Fruit fly (Drosophila melanogaster) whole organism, embryonic: ENCODE data around the gene ebd1.

Experiments
- Aef1 ChIP-seq: fragments of 200-800 bp; sonication (Bioruptor generic); IDR thresholded peaks from 3 replicates; pipeline ENCODE4 v1.3.6; 2022; ENCODE audit warnings: missing biosample characterization, missing genetic modification characterization
- Antp ChIP-seq: fragments of 200-800 bp; sonication (Bioruptor generic); optimal IDR thresholded peaks from 3 replicates; lab custom pipeline; 2016; ENCODE audit warnings: missing biosample characterization, missing genetic modification characterization
- CG10267 ChIP-seq: fragments of 200-800 bp; sonication (Bioruptor generic); optimal IDR thresholded peaks from 2 replicates; lab custom pipeline; 2018; ENCODE audit warnings: missing biosample characterization, mild to moderate bottlenecking, missing genetic modification characterization, moderate library complexity
- CG10979 ChIP-seq: fragments of 200-800 bp; sonication (Bioruptor generic); optimal IDR thresholded peaks from 2 replicates; lab custom pipeline; 2018; ENCODE audit warnings: missing biosample characterization, mild to moderate bottlenecking, missing genetic modification characterization, moderate library complexity
- CG11093 ChIP-seq: fragments of 200-800 bp; sonication (Bioruptor generic); IDR thresholded peaks from 3 replicates; pipeline ENCODE4 v1.3.6; 2022; ENCODE audit warnings: missing biosample characterization, missing genetic modification characterization
- CG11504 ChIP-seq: fragments of 200-800 bp; sonication (Bioruptor generic); optimal IDR thresholded peaks from 3 replicates; lab custom pipeline; 2019; ENCODE audit warnings: missing biosample characterization, mild to moderate bottlenecking, missing genetic modification characterization, moderate library complexity
- CG12391 ChIP-seq: fragments of 200-800 bp; sonication (Bioruptor generic); optimal IDR thresholded peaks from 3 replicates; lab custom pipeline; 2018; ENCODE audit warnings: missing biosample characterization, mild to moderate bottlenecking, missing genetic modification characterization, moderate library complexity
- CG14710 ChIP-seq: fragments of 200-800 bp; sonication (Bioruptor generic); optimal IDR thresholded peaks from 3 replicates; lab custom pipeline; 2019; ENCODE audit warnings: missing biosample characterization, mild to moderate bottlenecking, missing genetic modification characterization, moderate library complexity
- CG15073 ChIP-seq: fragments of 200-800 bp; sonication (Bioruptor generic); optimal IDR thresholded peaks from 2 replicates; lab custom pipeline; 2016; ENCODE audit warnings: missing biosample characterization, missing genetic modification characterization
- CG1603 ChIP-seq: fragments of 200-800 bp; sonication (Bioruptor generic); optimal IDR thresholded peaks from 2 replicates; lab custom pipeline; 2019; ENCODE audit warnings: missing biosample characterization, mild to moderate bottlenecking, missing genetic modification characterization, moderate library complexity
- CG17829 ChIP-seq: fragments of 200-800 bp; optimal IDR thresholded peaks from 2 replicates; lab custom pipeline; 2019; ENCODE audit warnings: missing biosample characterization, mild to moderate bottlenecking, missing genetic modification characterization, moderate library complexity
- CG18262 ChIP-seq: fragments of 200-800 bp; optimal IDR thresholded peaks from 3 replicates; lab custom pipeline; 2019; ENCODE audit warnings: missing biosample characterization, mild to moderate bottlenecking, missing genetic modification characterization, moderate library complexity
- CG2712 ChIP-seq: fragments of 200-800 bp; optimal IDR thresholded peaks from 3 replicates; lab custom pipeline; 2019; ENCODE audit warnings: missing biosample characterization, mild to moderate bottlenecking, missing genetic modification characterization, moderate library complexity
- CG2875 ChIP-seq: fragments of 200-800 bp; sonication (Bioruptor generic); optimal IDR thresholded peaks from 2 replicates; lab custom pipeline; 2017; ENCODE audit warnings: missing biosample characterization, mild to moderate bottlenecking, missing genetic modification characterization, missing genetic modification reagents
- CG3407 ChIP-seq: fragments of 200-800 bp; sonication (Bioruptor generic); optimal IDR thresholded peaks from 2 replicates; lab custom pipeline; 2018; ENCODE audit warnings: missing biosample characterization, mild to moderate bottlenecking, missing genetic modification characterization
- CG4424 ChIP-seq: fragments of 200-800 bp; sonication (Bioruptor generic); optimal IDR thresholded peaks from 3 replicates; lab custom pipeline; 2016; ENCODE audit warnings: missing biosample characterization, missing genetic modification characterization
- CG7745 ChIP-seq: fragments of 200-800 bp; sonication (Bioruptor generic); optimal IDR thresholded peaks from 2 replicates; lab custom pipeline; 2018; ENCODE audit warnings: missing biosample characterization, mild to moderate bottlenecking, missing genetic modification characterization, moderate library complexity
- CG7839 ChIP-seq: fragments of 200-800 bp; sonication (Bioruptor generic); optimal IDR thresholded peaks from 3 replicates; lab custom pipeline; 2018; ENCODE audit warnings: missing biosample characterization, mild to moderate bottlenecking, missing genetic modification characterization, moderate library complexity
- CG9727 ChIP-seq: fragments of 200-800 bp; sonication (Bioruptor generic); optimal IDR thresholded peaks from 3 replicates; lab custom pipeline; 2017; ENCODE audit warnings: missing biosample characterization, mild to moderate bottlenecking, missing genetic modification characterization
- Camta ChIP-seq: fragments of 200-800 bp; sonication (Bioruptor generic); optimal IDR thresholded peaks from 2 replicates; lab custom pipeline; 2016; ENCODE audit warnings: missing biosample characterization, missing genetic modification characterization
- CoRest ChIP-seq: fragments of 200-800 bp; sonication (Bioruptor generic); optimal IDR thresholded peaks from 3 replicates; lab custom pipeline; 2018; ENCODE audit warnings: missing biosample characterization, mild to moderate bottlenecking, missing genetic modification characterization, moderate library complexity
- Dad ChIP-seq: fragments of 200-800 bp; sonication (Bioruptor generic); optimal IDR thresholded peaks from 3 replicates; lab custom pipeline; 2016; ENCODE audit warnings: missing biosample characterization, missing genetic modification characterization
- E2f2 ChIP-seq: fragments of 200-800 bp; sonication (Bioruptor generic); IDR thresholded peaks from 2 replicates; pipeline ENCODE4 v1.3.6; 2022; ENCODE audit warnings: missing biosample characterization, missing genetic modification characterization
- Elba2 ChIP-seq: fragments of 200-800 bp; sonication (Bioruptor generic); optimal IDR thresholded peaks from 3 replicates; lab custom pipeline; 2016; ENCODE audit warnings: missing biosample characterization, missing genetic modification characterization
- Fer1 ChIP-seq: fragments of 200-800 bp; sonication (Bioruptor generic); optimal IDR thresholded peaks from 2 replicates; lab custom pipeline; 2017; ENCODE audit warnings: missing biosample characterization, mild to moderate bottlenecking, missing genetic modification characterization
- Pdp1 ChIP-seq, 2 experiments: fragments of 200-800 bp; sonication (Bioruptor generic); optimal IDR thresholded peaks; 3 replicates each; lab custom pipeline; 2016; ENCODE audit warnings: missing biosample characterization in 2 of 2, missing genetic modification characterization in 2 of 2, mild to moderate bottlenecking in 1 of 2, moderate library complexity in 1 of 2
- Ptx1 ChIP-seq: fragments of 200-800 bp; sonication (Bioruptor generic); IDR thresholded peaks from 2 replicates; pipeline ENCODE4 v1.3.6; 2022; ENCODE audit warnings: missing biosample characterization, missing genetic modification characterization
- Trl ChIP-seq, 3 experiments: fragments of >200 bp in 2 of 3; fragments of 200-800 bp in 1 of 3; sonication (Bioruptor generic) in 1 of 3; optimal IDR thresholded peaks; 2 replicates in 1 of 3; 3 replicates in 2 of 3; lab custom pipeline; 2016 to 2017; ENCODE audit warnings: missing biosample characterization in 1 of 3, missing genetic modification characterization in 1 of 3
- bsh ChIP-seq, 2 experiments: fragments of 200-800 bp; sonication (Bioruptor generic); optimal IDR thresholded peaks; 2 replicates each; lab custom pipeline; 2017 to 2018; ENCODE audit warnings: mild to moderate bottlenecking in 2 of 2, missing biosample characterization in 2 of 2, missing genetic modification characterization in 2 of 2, moderate library complexity in 1 of 2
- ci ChIP-seq: fragments of 200-800 bp; sonication (Bioruptor generic); IDR thresholded peaks from 3 replicates; pipeline ENCODE4 v1.3.6; 2022; ENCODE audit warnings: missing biosample characterization, missing genetic modification characterization
- crc ChIP-seq: fragments of 200-800 bp; sonication (Bioruptor generic); optimal IDR thresholded peaks from 2 replicates; lab custom pipeline; 2016; ENCODE audit warnings: missing biosample characterization, missing genetic modification characterization
- dpn ChIP-seq, 2 experiments: fragments of 200-800 bp; sonication (Bioruptor generic); optimal IDR thresholded peaks; 3 replicates each; lab custom pipeline; 2016; ENCODE audit warnings: missing biosample characterization in 2 of 2, missing genetic modification characterization in 2 of 2
- dysf ChIP-seq: fragments of 200-800 bp; sonication (Bioruptor generic); IDR thresholded peaks from 3 replicates; pipeline ENCODE4 v1.3.6; 2022; ENCODE audit warnings: missing biosample characterization, missing genetic modification characterization
- en ChIP-seq: fragments of 200-800 bp; sonication (Bioruptor generic); optimal IDR thresholded peaks from 2 replicates; lab custom pipeline; 2016; ENCODE audit warnings: missing biosample characterization, missing genetic modification characterization
- fd96Cb ChIP-seq: fragments of 200-800 bp; sonication (Bioruptor generic); optimal IDR thresholded peaks from 2 replicates; lab custom pipeline; 2018; ENCODE audit warnings: missing biosample characterization, mild to moderate bottlenecking, missing genetic modification characterization, moderate library complexity
- gcm ChIP-seq: fragments of 200-800 bp; sonication (Bioruptor generic); optimal IDR thresholded peaks from 2 replicates; lab custom pipeline; 2019; ENCODE audit warnings: missing biosample characterization, mild to moderate bottlenecking, missing genetic modification characterization, moderate library complexity
- gsb ChIP-seq: fragments of 200-800 bp; sonication (Bioruptor generic); IDR thresholded peaks from 2 replicates; pipeline ENCODE4 v1.3.6; 2022; ENCODE audit warnings: missing biosample characterization, missing genetic modification characterization
- gsb-n ChIP-seq: fragments of 200-800 bp; sonication (Bioruptor generic); optimal IDR thresholded peaks from 3 replicates; lab custom pipeline; 2018; ENCODE audit warnings: missing biosample characterization, mild to moderate bottlenecking, missing genetic modification characterization
- hbn ChIP-seq: fragments of 200-800 bp; sonication (Bioruptor generic); IDR thresholded peaks from 2 replicates; pipeline ENCODE4 v1.3.6; 2022; ENCODE audit warnings: missing biosample characterization, missing genetic modification characterization; ENCODE audit not compliant: partially characterized antibody
- jigr1 ChIP-seq: fragments of 200-800 bp; sonication (Bioruptor generic); IDR thresholded peaks from 3 replicates; pipeline ENCODE4 v1.3.6; 2022; ENCODE audit warnings: missing biosample characterization, missing genetic modification characterization
- nmo ChIP-seq: fragments of 200-800 bp; sonication (Bioruptor generic); optimal IDR thresholded peaks from 2 replicates; lab custom pipeline; 2018; ENCODE audit warnings: missing biosample characterization, mild to moderate bottlenecking, missing genetic modification characterization, moderate library complexity
- oc ChIP-seq: fragments of 200-800 bp; sonication (Bioruptor generic); optimal IDR thresholded peaks from 2 replicates; lab custom pipeline; 2018; ENCODE audit warnings: missing biosample characterization, mild to moderate bottlenecking, missing genetic modification characterization, moderate library complexity
- pum ChIP-seq: fragments of 200-800 bp; sonication (Bioruptor generic); optimal IDR thresholded peaks from 2 replicates; lab custom pipeline; 2016; ENCODE audit warnings: missing biosample characterization, missing genetic modification characterization
- sc ChIP-seq, 3 experiments: fragments of >200 bp in 2 of 3; fragments of 200-800 bp in 1 of 3; sonication (Bioruptor generic) in 1 of 3; optimal IDR thresholded peaks; 2 replicates in 2 of 3; 3 replicates in 1 of 3; lab custom pipeline; 2017; ENCODE audit warnings: mild to moderate bottlenecking in 1 of 3, missing biosample characterization in 1 of 3, missing genetic modification characterization in 1 of 3, missing genetic modification reagents in 1 of 3
- tgo ChIP-seq: fragments of 200-800 bp; sonication (Bioruptor generic); IDR thresholded peaks from 3 replicates; pipeline ENCODE4 v1.3.6; 2022; ENCODE audit warnings: missing biosample characterization, missing genetic modification characterization
- toy ChIP-seq: fragments of 200-800 bp; sonication (Bioruptor generic); IDR thresholded peaks from 2 replicates; pipeline ENCODE4 v1.3.6; 2022; ENCODE audit warnings: missing biosample characterization, missing genetic modification characterization
- ttk ChIP-seq: fragments of 200-800 bp; sonication (Bioruptor generic); IDR thresholded peaks from 2 replicates; pipeline ENCODE4 v2.1.2; 2022; ENCODE audit warnings: missing biosample characterization, missing genetic modification characterization
- unpg ChIP-seq: fragments of 200-800 bp; sonication (Bioruptor generic); optimal IDR thresholded peaks from 3 replicates; lab custom pipeline; 2018; ENCODE audit warnings: missing biosample characterization, mild to moderate bottlenecking, missing genetic modification characterization, moderate library complexity
- zfh1 ChIP-seq: fragments of 200-800 bp; sonication (Bioruptor generic); IDR thresholded peaks from 3 replicates; pipeline ENCODE4 v1.3.6; 2022; ENCODE audit warnings: missing biosample characterization, missing genetic modification characterization

The ebd1 gene

dm6 chr3L:721026-721425 lies 35.7 kb upstream of the ebd1 start (continued):
- 0 out of 2 replicates have a peak, but pooled peaks have one; percentile 26 for TF ChIP-seq E2f2 (GFP tag; lab: Robert Waterston, UW)
- TF ChIP-seq pum (GFP tag; lab: Kevin White, UChicago): peak; percentile 14
- peak; percentile 40 for TF ChIP-seq CG7839 (tag; lab: Kevin White, UChicago)
- TF ChIP-seq Ptx1 (GFP tag; lab: Robert Waterston, UW): peak; percentile 31; the same call in 1 of the 2 replicates
- peak; percentile 48 for TF ChIP-seq ttk
- TF ChIP-seq CG15073 (GFP tag; lab: Kevin White, UChicago): no peak
- no peak for TF ChIP-seq Aef1
- peak; percentile 46 for TF ChIP-seq crc (GFP tag; lab: Kevin White, UChicago)
- TF ChIP-seq CG10979 (tag; lab: Kevin White, UChicago): peak; percentile 61
- peak in 1 of 2 experiments; percentile 24 for TF ChIP-seq dpn (GFP tag; optimal IDR thresholded peaks at IDR 0.05; lab: Kevin White, UChicago)
- no peak for TF ChIP-seq jigr1 (GFP tag; lab: Robert Waterston, UW)
- peak; percentile 29 for TF ChIP-seq CG9727 (GFP tag; lab: Kevin White, UChicago)
- TF ChIP-seq fd96Cb (tag; lab: Kevin White, UChicago): peak; percentile 26
- TF ChIP-seq CG2875 (GFP tag; lab: Kevin White, UChicago): peak; percentile 62
- TF ChIP-seq CG1603 (tag; lab: Kevin White, UChicago): peak; percentile 83
- TF ChIP-seq oc (tag; lab: Kevin White, UChicago): peak; percentile 51
- peak; percentile 24 for TF ChIP-seq Antp
- no peak for TF ChIP-seq CG7745 (tag; lab: Kevin White, UChicago)
- peak; percentile 45 for TF ChIP-seq Camta (GFP tag; lab: Kevin White, UChicago)
- no peak for TF ChIP-seq sc (optimal IDR thresholded peaks at IDR 0.05; lab: Kevin White, UChicago)
- TF ChIP-seq sc (GFP tag; optimal IDR thresholded peaks at IDR 0.05; lab: Kevin White, UChicago): no peak
- no peak for TF ChIP-seq hbn (GFP tag; lab: Robert Waterston, UW)
- TF ChIP-seq CG10267: peak; percentile 38
- TF ChIP-seq Elba2 (GFP tag; lab: Kevin White, UChicago): no peak
- TF ChIP-seq CG3407 (GFP tag; lab: Kevin White, UChicago): peak; percentile 29
- 0 out of 3 replicates have a peak, but pooled peaks have one; percentile 28 for TF ChIP-seq tgo
- TF ChIP-seq unpg (GFP tag; lab: Kevin White, UChicago): peak; percentile 61
- peak; percentile 38 for TF ChIP-seq nmo (GFP tag; lab: Kevin White, UChicago)
- peak; percentile 6 to 68 for TF ChIP-seq bsh (GFP tag; optimal IDR thresholded peaks at IDR 0.05; lab: Kevin White, UChicago)
- peak; percentile 6 for TF ChIP-seq CoRest (tag; lab: Kevin White, UChicago)
- TF ChIP-seq gcm: peak; percentile 36
- TF ChIP-seq Dad (GFP tag; lab: Kevin White, UChicago): peak; percentile 37
- TF ChIP-seq dysf (GFP tag; lab: Robert Waterston, UW): peak; percentile 29; the same call in 1 of the 3 replicates
- peak; percentile 30 for TF ChIP-seq CG4424 (GFP tag; lab: Kevin White, UChicago)
- TF ChIP-seq toy (GFP tag; lab: Robert Waterston, UW): no peak
- no peak for TF ChIP-seq gsb
- TF ChIP-seq CG11504 (tag; lab: Kevin White, UChicago): peak; percentile 9
- peak; percentile 32; the same call in 1 of the 3 replicates for TF ChIP-seq CG11093 (GFP tag; lab: Robert Waterston, UW)
- peak; percentile 19 for TF ChIP-seq CG17829 (tag; lab: Kevin White, UChicago)
- TF ChIP-seq CG2712 (tag; lab: Kevin White, UChicago): peak; percentile 55
- TF ChIP-seq CG14710: peak; percentile 29
- peak; percentile 44 for TF ChIP-seq gsb-n
- peak; percentile 42; the same call in 1 of the 3 replicates for TF ChIP-seq ci (GFP tag; lab: Robert Waterston, UW)
- TF ChIP-seq Pdp1 (GFP tag; optimal IDR thresholded peaks at IDR 0.05; lab: Kevin White, UChicago): peak in 1 of 2 experiments; percentile 58
- TF ChIP-seq CG18262: peak; percentile 59
- TF ChIP-seq CG12391 (tag; lab: Kevin White, UChicago): peak; percentile 15
- no peak for TF ChIP-seq Fer1 (GFP tag; lab: Kevin White, UChicago)
- TF ChIP-seq Trl (optimal IDR thresholded peaks at IDR 0.05; lab: Kevin White, UChicago): no peak
- TF ChIP-seq Trl (GFP tag; optimal IDR thresholded peaks at IDR 0.05; lab: Kevin White, UChicago): peak; percentile 4
- peak; percentile 40 for TF ChIP-seq en (GFP tag; lab: Kevin White, UChicago)
- TF ChIP-seq zfh1 (GFP tag; lab: Robert Waterston, UW): peak; percentile 49; the same call in 2 of the 3 replicates
